Fruit fly (Drosophila melanogaster) whole organism, embryonic: ENCODE results near the gene Rpp30.

Source experiments
- B-H2 ChIP-seq: fragments of 200-800 bp; sonication (Bioruptor generic); optimal IDR thresholded peaks from 2 replicates; lab custom pipeline; 2018; ENCODE audit warnings: missing biosample characterization, mild to moderate bottlenecking, missing genetic modification characterization
- CG10431 ChIP-seq: fragments of 200-800 bp; sonication (Bioruptor generic); optimal IDR thresholded peaks from 3 replicates; lab custom pipeline; 2018; ENCODE audit warnings: missing biosample characterization, mild to moderate bottlenecking, missing genetic modification characterization
- CG12744 ChIP-seq: fragments of 200-800 bp; sonication (Bioruptor generic); optimal IDR thresholded peaks from 2 replicates; lab custom pipeline; 2016; ENCODE audit warnings: missing biosample characterization, missing genetic modification characterization
- CG13894 ChIP-seq: fragments of 200-800 bp; sonication (Bioruptor generic); optimal IDR thresholded peaks from 3 replicates; lab custom pipeline; 2018; ENCODE audit warnings: missing biosample characterization, mild to moderate bottlenecking, missing genetic modification characterization, moderate library complexity
- CG14014 ChIP-seq: fragments of 200-800 bp; sonication (Bioruptor generic); IDR thresholded peaks from 2 replicates; pipeline ENCODE4 v1.3.6; 2022; ENCODE audit warnings: missing biosample characterization, missing genetic modification characterization
- CG18764 ChIP-seq: fragments of 200-800 bp; sonication (Bioruptor generic); optimal IDR thresholded peaks from 3 replicates; lab custom pipeline; 2016; ENCODE audit warnings: missing biosample characterization, missing genetic modification characterization
- CG32772 ChIP-seq: fragments of 200-800 bp; sonication (Bioruptor generic); IDR thresholded peaks from 2 replicates; pipeline ENCODE4 v1.3.6; 2022; ENCODE audit warnings: missing biosample characterization, missing genetic modification characterization
- CG3726 ChIP-seq: fragments of 200-800 bp; sonication (Bioruptor generic); IDR thresholded peaks from 3 replicates; pipeline ENCODE4, ENCODE4 v1.3.6; 2022; ENCODE audit warnings: missing biosample characterization, missing genetic modification characterization
- CG4424 ChIP-seq: fragments of 200-800 bp; sonication (Bioruptor generic); optimal IDR thresholded peaks from 3 replicates; lab custom pipeline; 2016; ENCODE audit warnings: missing biosample characterization, missing genetic modification characterization
- CG4617 ChIP-seq: fragments of 200-800 bp; sonication (Bioruptor generic); optimal IDR thresholded peaks from 3 replicates; lab custom pipeline; 2016; ENCODE audit warnings: missing biosample characterization, missing genetic modification characterization, borderline replicate concordance
- CG6689 ChIP-seq: fragments of 200-800 bp; sonication (Bioruptor generic); IDR thresholded peaks from 2 replicates; pipeline ENCODE4 v1.3.6; 2022; ENCODE audit warnings: missing biosample characterization, missing genetic modification characterization
- CG6854 ChIP-seq: fragments of 200-800 bp; sonication (Bioruptor generic); optimal IDR thresholded peaks from 3 replicates; lab custom pipeline; 2017; ENCODE audit warnings: missing biosample characterization, mild to moderate bottlenecking, missing genetic modification characterization
- CG7786 ChIP-seq: fragments of 200-800 bp; sonication (Bioruptor generic); optimal IDR thresholded peaks from 2 replicates; lab custom pipeline; 2016; ENCODE audit warnings: missing biosample characterization, missing genetic modification characterization
- CG7839 ChIP-seq: fragments of 200-800 bp; sonication (Bioruptor generic); optimal IDR thresholded peaks from 3 replicates; lab custom pipeline; 2018; ENCODE audit warnings: missing biosample characterization, mild to moderate bottlenecking, missing genetic modification characterization, moderate library complexity
- CG8281 ChIP-seq: fragments of 200-800 bp; sonication (Bioruptor generic); optimal IDR thresholded peaks from 2 replicates; lab custom pipeline; 2018; ENCODE audit warnings: missing biosample characterization, mild to moderate bottlenecking, missing genetic modification characterization, moderate library complexity
- CG9609 ChIP-seq: fragments of 200-800 bp; sonication (Bioruptor generic); optimal IDR thresholded peaks from 3 replicates; lab custom pipeline; 2016; ENCODE audit warnings: missing biosample characterization, missing genetic modification characterization
- D19B ChIP-seq: fragments of 200-800 bp; sonication (Bioruptor generic); optimal IDR thresholded peaks from 2 replicates; lab custom pipeline; 2017; ENCODE audit warnings: missing biosample characterization, mild to moderate bottlenecking, missing genetic modification characterization
- Dek ChIP-seq: fragments of 200-800 bp; sonication (Bioruptor generic); optimal IDR thresholded peaks from 3 replicates; lab custom pipeline; 2019; ENCODE audit warnings: missing biosample characterization, mild to moderate bottlenecking, missing genetic modification characterization, moderate library complexity
- Doc3 ChIP-seq: fragments of 200-800 bp; sonication (Bioruptor generic); IDR thresholded peaks from 3 replicates; pipeline ENCODE4 v1.3.6; 2022; ENCODE audit warnings: missing biosample characterization, missing genetic modification characterization; ENCODE audit not compliant: partially characterized antibody
- Ets97D ChIP-seq: fragments of 200-800 bp; sonication (Bioruptor generic); optimal IDR thresholded peaks from 3 replicates; lab custom pipeline; 2016; ENCODE audit warnings: missing biosample characterization, missing genetic modification characterization
- Fer1 ChIP-seq: fragments of 200-800 bp; sonication (Bioruptor generic); optimal IDR thresholded peaks from 2 replicates; lab custom pipeline; 2017; ENCODE audit warnings: missing biosample characterization, mild to moderate bottlenecking, missing genetic modification characterization
- HmgZ ChIP-seq: fragments of 200-800 bp; sonication (Bioruptor generic); optimal IDR thresholded peaks from 2 replicates; lab custom pipeline; 2018; ENCODE audit warnings: missing biosample characterization, mild to moderate bottlenecking, missing genetic modification characterization
- Hmr ChIP-seq: fragments of 200-800 bp; sonication (Bioruptor generic); optimal IDR thresholded peaks from 3 replicates; lab custom pipeline; 2017; ENCODE audit warnings: mild to moderate bottlenecking, missing biosample characterization, missing genetic modification reagents, missing genetic modification characterization
- Hr39 ChIP-seq: fragments of >200 bp; optimal IDR thresholded peaks from 2 replicates; lab custom pipeline; 2017
- Hr51 ChIP-seq, 2 experiments: fragments of 200-800 bp; sonication (Bioruptor generic); optimal IDR thresholded peaks; 2 replicates in 1 of 2; 3 replicates in 1 of 2; lab custom pipeline; 2016 to 2018; ENCODE audit warnings: missing biosample characterization in 2 of 2, missing genetic modification characterization in 2 of 2, mild to moderate bottlenecking in 1 of 2, moderate library complexity in 1 of 2
- Hsf ChIP-seq: fragments of 200-800 bp; sonication (Bioruptor generic); optimal IDR thresholded peaks from 3 replicates; lab custom pipeline; 2016; ENCODE audit warnings: missing biosample characterization, missing genetic modification characterization
- Max ChIP-seq: fragments of 200-800 bp; sonication (Bioruptor generic); optimal IDR thresholded peaks from 2 replicates; lab custom pipeline; 2016; ENCODE audit warnings: missing biosample characterization, mild to moderate bottlenecking, missing genetic modification characterization
- Meics ChIP-seq: fragments of 200-800 bp; sonication (Bioruptor generic); optimal IDR thresholded peaks from 2 replicates; lab custom pipeline; 2017; ENCODE audit warnings: missing biosample characterization, mild to moderate bottlenecking, missing genetic modification characterization
- Opbp ChIP-seq: fragments of 200-800 bp; sonication (Bioruptor generic); IDR thresholded peaks from 3 replicates; pipeline ENCODE4 v1.3.6; 2022; ENCODE audit warnings: missing biosample characterization, missing genetic modification characterization; ENCODE audit not compliant: partially characterized antibody
- Sox102F ChIP-seq: fragments of 200-800 bp; sonication (Bioruptor generic); optimal IDR thresholded peaks from 2 replicates; lab custom pipeline; 2018; ENCODE audit warnings: missing biosample characterization, mild to moderate bottlenecking, missing genetic modification characterization, moderate library complexity
- Sry-δ ChIP-seq: fragments of 200-800 bp; sonication (Bioruptor generic); optimal IDR thresholded peaks from 2 replicates; lab custom pipeline; 2016; ENCODE audit warnings: missing biosample characterization, missing genetic modification characterization
- Tbp ChIP-seq: fragments of >200 bp; optimal IDR thresholded peaks from 2 replicates; lab custom pipeline; 2018; ENCODE audit warnings: missing biosample characterization, missing genetic modification characterization
- ac ChIP-seq: fragments of 200-800 bp; sonication (Bioruptor generic); optimal IDR thresholded peaks from 3 replicates; lab custom pipeline; 2017; ENCODE audit warnings: missing biosample characterization, mild to moderate bottlenecking, missing genetic modification characterization
- btn ChIP-seq: fragments of 200-800 bp; sonication (Bioruptor generic); optimal IDR thresholded peaks from 2 replicates; lab custom pipeline; 2016; ENCODE audit warnings: missing biosample characterization, missing genetic modification characterization
- chn ChIP-seq: fragments of 200-800 bp; sonication (Bioruptor generic); optimal IDR thresholded peaks from 2 replicates; lab custom pipeline; 2016; ENCODE audit warnings: missing biosample characterization, missing genetic modification characterization
- crp ChIP-seq, 2 experiments: fragments of 200-800 bp; sonication (Bioruptor generic); optimal IDR thresholded peaks; 2 replicates in 1 of 2; 3 replicates in 1 of 2; lab custom pipeline; 2017; ENCODE audit warnings: missing biosample characterization in 2 of 2, missing genetic modification characterization in 2 of 2, mild to moderate bottlenecking in 1 of 2, moderate library complexity in 1 of 2
- dm ChIP-seq: fragments of 200-800 bp; sonication (Bioruptor generic); optimal IDR thresholded peaks from 3 replicates; lab custom pipeline; 2016; ENCODE audit warnings: missing biosample characterization, missing genetic modification characterization
- dmrt99B ChIP-seq: fragments of 200-800 bp; sonication (Bioruptor generic); optimal IDR thresholded peaks from 2 replicates; lab custom pipeline; 2018; ENCODE audit warnings: missing biosample characterization, mild to moderate bottlenecking, missing genetic modification characterization, moderate library complexity
- ewg ChIP-seq: fragments of 200-800 bp; sonication (Bioruptor generic); optimal IDR thresholded peaks from 3 replicates; lab custom pipeline; 2017; ENCODE audit warnings: mild to moderate bottlenecking, missing biosample characterization, missing genetic modification reagents, missing genetic modification characterization
- eyg ChIP-seq: fragments of 200-800 bp; sonication (Bioruptor generic); optimal IDR thresholded peaks from 3 replicates; lab custom pipeline; 2016; ENCODE audit warnings: missing biosample characterization, missing genetic modification characterization
- gsb ChIP-seq: fragments of 200-800 bp; sonication (Bioruptor generic); IDR thresholded peaks from 2 replicates; pipeline ENCODE4 v1.3.6; 2022; ENCODE audit warnings: missing biosample characterization, missing genetic modification characterization
- hkb ChIP-seq, 2 experiments: fragments of 200-800 bp in 1 of 2; fragments of >200 bp in 1 of 2; sonication (Bioruptor generic) in 1 of 2; IDR thresholded peaks in 1 of 2; optimal IDR thresholded peaks in 1 of 2; 2 replicates each; pipeline versions ENCODE4 v1.3.6 to Lab custom; 2017 to 2022; ENCODE audit warnings: missing biosample characterization in 1 of 2, missing genetic modification characterization in 1 of 2
- kni ChIP-seq: fragments of 200-800 bp; sonication (Bioruptor generic); optimal IDR thresholded peaks from 3 replicates; lab custom pipeline; 2017; ENCODE audit warnings: mild to moderate bottlenecking, missing biosample characterization, missing genetic modification reagents, missing genetic modification characterization
- repo ChIP-seq: fragments of 200-800 bp; sonication (Bioruptor generic); optimal IDR thresholded peaks from 2 replicates; lab custom pipeline; 2016; ENCODE audit warnings: missing biosample characterization, missing genetic modification characterization
- seq ChIP-seq: fragments of 200-800 bp; sonication (Bioruptor generic); IDR thresholded peaks from 2 replicates; pipeline ENCODE4 v1.3.6; 2022; ENCODE audit warnings: missing biosample characterization, missing genetic modification characterization
- ssp ChIP-seq: fragments of 200-800 bp; sonication (Bioruptor generic); IDR thresholded peaks from 2 replicates; pipeline ENCODE4 v1.3.6; 2022; ENCODE audit warnings: missing biosample characterization, missing genetic modification characterization
- stc ChIP-seq: fragments of 200-800 bp; sonication (Bioruptor generic); IDR thresholded peaks from 2 replicates; pipeline ENCODE4 v1.3.6; 2022; ENCODE audit warnings: missing biosample characterization, missing genetic modification characterization
- tll ChIP-seq, 2 experiments: fragments of 200-800 bp in 1 of 2; fragments of >200 bp in 1 of 2; sonication (Bioruptor generic) in 1 of 2; optimal IDR thresholded peaks; 2 replicates each; lab custom pipeline; 2017 to 2019; ENCODE audit warnings: missing biosample characterization in 2 of 2, missing genetic modification characterization in 2 of 2, mild to moderate bottlenecking in 1 of 2, moderate library complexity in 1 of 2
- wdn ChIP-seq: fragments of 200-800 bp; sonication (Bioruptor generic); IDR thresholded peaks from 2 replicates; pipeline ENCODE4 v1.3.6; 2022; ENCODE audit warnings: missing biosample characterization, missing genetic modification characterization
- zen2 ChIP-seq: fragments of 200-800 bp; sonication (Bioruptor generic); IDR thresholded peaks from 3 replicates; pipeline ENCODE4 v1.3.6; 2022; ENCODE audit warnings: missing biosample characterization, missing genetic modification characterization; ENCODE audit not compliant: partially characterized antibody

Rpp30 gene

DNA sequence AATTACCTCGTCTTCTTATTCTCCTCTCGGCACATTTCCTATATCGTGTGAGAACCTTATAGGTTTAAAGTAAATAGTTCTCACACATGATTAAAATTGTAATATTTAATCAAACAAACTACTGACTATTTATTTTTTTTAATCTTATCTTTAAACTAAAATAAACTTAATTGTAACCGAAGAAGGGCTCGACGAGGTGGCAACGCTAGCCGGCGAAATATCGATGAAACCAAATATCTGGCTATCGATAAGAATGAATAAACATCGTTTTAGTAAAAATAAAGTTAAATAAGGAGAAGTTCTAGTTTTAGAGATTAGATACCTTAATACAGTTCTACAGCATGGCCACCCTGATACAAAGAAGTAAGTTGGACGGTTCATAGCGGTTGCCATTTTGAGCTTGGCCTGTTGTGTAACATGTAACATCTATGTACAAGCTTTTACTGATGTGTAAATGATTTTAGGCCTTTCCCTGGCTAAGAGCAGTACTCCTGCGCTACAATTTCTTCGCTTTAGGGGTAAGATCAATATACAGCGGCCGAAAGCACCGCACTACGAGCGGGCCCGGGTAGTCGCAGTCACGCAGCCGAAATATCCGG, 48.5 kb downstream of the Rpp30 start, which contains the start of gene mRpL10 (continued):
- no peak for TF ChIP-seq Hr51 (GFP tag; optimal IDR thresholded peaks at IDR 0.05; lab: Kevin White, UChicago)
- no peak for TF ChIP-seq CG8281
- peak; percentile 43 for TF ChIP-seq Fer1 (GFP tag; lab: Kevin White, UChicago)
- TF ChIP-seq chn (GFP tag; lab: Kevin White, UChicago) = peak; percentile 26
- TF ChIP-seq ssp = no peak
- no peak for TF ChIP-seq Hr39
- TF ChIP-seq CG14014 = no peak
- no peak for TF ChIP-seq CG4424 (GFP tag; lab: Kevin White, UChicago)
- no peak for TF ChIP-seq CG3726 (GFP tag; lab: Robert Waterston, UW)
- no peak for TF ChIP-seq wdn (GFP tag; lab: Robert Waterston, UW)
- peak; percentile 45 for TF ChIP-seq HmgZ (tag; lab: Kevin White, UChicago)
- peak; percentile 72 for TF ChIP-seq Sry-δ (GFP tag; lab: Kevin White, UChicago)
- TF ChIP-seq ac (GFP tag; lab: Kevin White, UChicago) = no peak
- TF ChIP-seq zen2 (GFP tag; lab: Robert Waterston, UW) = peak; percentile 85
- TF ChIP-seq CG7786 (GFP tag; lab: Kevin White, UChicago) = no peak
- TF ChIP-seq btn = no peak
- no peak for TF ChIP-seq dmrt99B (tag; lab: Kevin White, UChicago)
- TF ChIP-seq Hmr (GFP tag; lab: Kevin White, UChicago) = no peak
- no peak for TF ChIP-seq D19B (GFP tag; lab: Kevin White, UChicago)
- TF ChIP-seq CG18764 (GFP tag; lab: Kevin White, UChicago) = no peak
- TF ChIP-seq Opbp (GFP tag; lab: Robert Waterston, UW) = peak; percentile 91
- peak; percentile 52 for TF ChIP-seq Ets97D
- TF ChIP-seq hkb (optimal IDR thresholded peaks at IDR 0.05; lab: Kevin White, UChicago) = no peak
- TF ChIP-seq hkb (GFP tag; IDR thresholded peaks at IDR 0.05; lab: Robert Waterston, UW) = 0 out of 2 replicates have a peak, but pooled peaks have one; percentile 24
- TF ChIP-seq Sox102F = no peak
- no peak for TF ChIP-seq CG13894
- no peak for TF ChIP-seq Tbp (GFP tag; lab: Kevin White, UChicago)
- no peak for TF ChIP-seq Meics (GFP tag; lab: Kevin White, UChicago)
- no peak for TF ChIP-seq tll (GFP tag; optimal IDR thresholded peaks at IDR 0.05; lab: Kevin White, UChicago)
- no peak for TF ChIP-seq CG6854 (GFP tag; lab: Kevin White, UChicago)
- TF ChIP-seq Hsf (GFP tag; lab: Kevin White, UChicago) = peak; percentile 10
- no peak for TF ChIP-seq CG10431 (GFP tag; lab: Kevin White, UChicago)
- no peak for TF ChIP-seq seq (GFP tag; lab: Robert Waterston, UW)
- TF ChIP-seq eyg = no peak
- TF ChIP-seq CG7839 (tag; lab: Kevin White, UChicago) = no peak
- TF ChIP-seq ewg = no peak
- no peak for TF ChIP-seq repo (GFP tag; lab: Kevin White, UChicago)
- TF ChIP-seq dm (GFP tag; lab: Kevin White, UChicago) = peak; percentile 46
- peak; percentile 56 for TF ChIP-seq B-H2 (GFP tag; lab: Kevin White, UChicago)
- TF ChIP-seq CG9609 (GFP tag; lab: Kevin White, UChicago) = no peak
- TF ChIP-seq gsb = no peak
- TF ChIP-seq CG32772 = no peak
- TF ChIP-seq CG12744 = no peak
- TF ChIP-seq kni (GFP tag; lab: Kevin White, UChicago) = no peak
- no peak for TF ChIP-seq stc (GFP tag; lab: Robert Waterston, UW)
- TF ChIP-seq Max (GFP tag; lab: Kevin White, UChicago) = peak; percentile 78
- TF ChIP-seq CG4617 (GFP tag; lab: Kevin White, UChicago) = peak; percentile 65
- no peak for TF ChIP-seq CG6689 (GFP tag; lab: Robert Waterston, UW)
- TF ChIP-seq Dek = no peak
- TF ChIP-seq crp (GFP tag; optimal IDR thresholded peaks at IDR 0.05; lab: Kevin White, UChicago) = no peak
- peak; percentile 88 for TF ChIP-seq Doc3 (GFP tag; lab: Robert Waterston, UW)
